Fruit fly (Drosophila melanogaster): ENCODE data around the gene Nmt.

- TF ChIP-seq usp (GFP tag; optimal IDR thresholded peaks at IDR 0.05) (no peak), pan (optimal IDR thresholded peaks at IDR 0.05) (no peak)
Observed at dm6 chr3L:8151727-8152199, 26.5 kb downstream of the Nmt start, which contains the start of gene CG13676.
